Fruit fly (Drosophila melanogaster): ENCODE results near the gene Cpr65Ay.

Gene Cpr65Ay

DNA sequence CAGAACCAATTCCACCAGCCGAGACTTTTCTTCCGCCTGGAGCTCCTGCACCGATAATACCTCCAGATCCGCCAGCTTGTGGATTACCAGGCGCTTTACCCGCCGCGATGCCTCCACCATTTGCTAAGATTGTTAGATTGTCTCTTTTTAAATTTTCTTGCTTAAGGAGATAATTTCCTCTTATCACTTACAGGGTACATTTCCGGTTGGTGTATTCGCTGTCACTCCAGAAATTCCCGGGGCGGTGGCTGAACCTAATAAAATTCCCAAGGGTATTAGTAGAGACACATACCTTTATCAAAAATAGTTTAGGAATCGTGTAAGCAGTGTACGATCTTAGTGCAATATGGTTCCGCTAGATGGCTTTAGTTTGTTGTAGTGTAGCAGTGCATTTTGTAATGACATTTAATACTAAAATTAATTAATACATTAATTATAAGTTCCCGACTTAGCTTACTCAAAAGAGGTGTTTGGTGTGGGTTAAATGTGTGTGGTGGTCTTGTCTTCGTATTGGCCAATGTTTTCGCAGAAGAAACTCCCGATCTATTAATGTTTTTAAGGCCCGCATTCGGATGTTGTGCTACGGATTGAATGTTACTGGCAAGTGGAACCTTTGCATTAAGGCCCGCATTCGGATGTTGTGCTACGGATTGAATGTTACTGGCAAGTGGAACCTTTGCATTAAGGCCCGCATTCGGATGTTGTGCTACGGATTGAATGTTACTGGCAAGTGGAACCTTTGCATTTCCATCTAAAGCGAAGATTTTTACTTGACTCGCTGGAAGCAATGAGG lies 33.6 kb downstream of the Cpr65Ay start (continued):
- peak; percentile 41 for TF ChIP-seq jing (GFP tag; optimal IDR thresholded peaks at IDR 0.05)
- no peak for TF ChIP-seq ato (GFP tag; IDR thresholded peaks at IDR 0.05; ENCODE audit: partially characterized antibody)
- TF ChIP-seq tll (GFP tag; optimal IDR thresholded peaks at IDR 0.05), result peak in 1 of 2 experiments; percentile 81
- TF ChIP-seq sd (tag; optimal IDR thresholded peaks at IDR 0.05), result peak; percentile 10
- peak; percentile 2 for TF ChIP-seq slou (GFP tag; optimal IDR thresholded peaks at IDR 0.05)
- TF ChIP-seq Ada2b (GFP tag; IDR thresholded peaks at IDR 0.05), result peak; percentile 69; the same call in 1 of the 2 replicates
- peak; percentile 5 for TF ChIP-seq Abd-B (GFP tag; optimal IDR thresholded peaks at IDR 0.05)
- peak; percentile 59 for TF ChIP-seq CG8089 (GFP tag; optimal IDR thresholded peaks at IDR 0.05)
- peak; percentile 82 for TF ChIP-seq eyg (GFP tag; optimal IDR thresholded peaks at IDR 0.05)
- no peak for TF ChIP-seq hth (optimal IDR thresholded peaks at IDR 0.05)
- TF ChIP-seq Antp (GFP tag; optimal IDR thresholded peaks at IDR 0.05), result peak; percentile 50
- peak; percentile 16 for TF ChIP-seq CG12299 (tag; optimal IDR thresholded peaks at IDR 0.05)
- TF ChIP-seq CG12391 (tag; optimal IDR thresholded peaks at IDR 0.05), result peak; percentile 56
- peak; percentile 71 for TF ChIP-seq CG9727 (GFP tag; optimal IDR thresholded peaks at IDR 0.05)
- TF ChIP-seq pfk (GFP tag; optimal IDR thresholded peaks at IDR 0.05), result peak; percentile 60
- TF ChIP-seq CG2129 (GFP tag; IDR thresholded peaks at IDR 0.05; ENCODE audit: partially characterized antibody), result no peak
- TF ChIP-seq Asciz (GFP tag; optimal IDR thresholded peaks at IDR 0.05), result peak; percentile 83
- peak; percentile 97 for TF ChIP-seq CG30020 (tag; optimal IDR thresholded peaks at IDR 0.05)
- TF ChIP-seq Dfd (GFP tag; optimal IDR thresholded peaks at IDR 0.05), result peak in 1 of 2 experiments; percentile 83
- peak; percentile 87 for TF ChIP-seq HHEX (GFP tag; optimal IDR thresholded peaks at IDR 0.05)
- TF ChIP-seq rib (GFP tag; IDR thresholded peaks at IDR 0.05), result no peak
- TF ChIP-seq CG14050 (GFP tag; IDR thresholded peaks at IDR 0.05), result peak; percentile 79
- TF ChIP-seq CG8924 (tag; optimal IDR thresholded peaks at IDR 0.05), result no peak
- peak; percentile 18; the same call in 1 of the 2 replicates for TF ChIP-seq wor (GFP tag; IDR thresholded peaks at IDR 0.05)
- TF ChIP-seq CG18476 (GFP tag; optimal IDR thresholded peaks at IDR 0.05), result peak; percentile 8
- TF ChIP-seq B-H1 (GFP tag; IDR thresholded peaks at IDR 0.05), result peak; percentile 70; the same call in 2 of the 3 replicates
- peak; percentile 77 for TF ChIP-seq schlank (tag; optimal IDR thresholded peaks at IDR 0.05)

DNA sequence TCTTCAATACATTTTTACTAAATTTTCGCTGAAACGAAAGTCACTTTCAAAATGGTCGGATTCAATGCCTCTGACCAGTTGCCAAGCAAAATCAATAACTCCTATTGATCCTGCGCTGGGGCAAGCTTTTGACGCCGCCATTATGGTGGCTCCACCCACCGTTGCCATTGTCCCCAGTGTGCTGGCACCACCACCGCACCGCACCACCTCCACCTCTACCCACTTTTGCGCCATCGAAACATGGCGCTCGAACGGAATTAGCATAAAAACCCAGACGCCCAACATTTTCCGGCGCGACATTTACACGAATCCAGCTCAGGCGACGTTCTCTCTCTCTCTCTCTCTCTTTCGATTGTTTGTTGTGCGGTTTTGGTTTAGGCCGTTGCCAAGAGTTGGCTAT lies 41.5 kb downstream of the Cpr65Ay start:
- TF ChIP-seq NfI (GFP tag; optimal IDR thresholded peaks at IDR 0.05) (no peak), Dfd (GFP tag; optimal IDR thresholded peaks at IDR 0.05) (no peak), Elba2 (GFP tag; optimal IDR thresholded peaks at IDR 0.05) (no peak), toy (GFP tag; IDR thresholded peaks at IDR 0.05) (no peak), crol (GFP tag; IDR thresholded peaks at IDR 0.05) (peak; percentile 64), klu (GFP tag; IDR thresholded peaks at IDR 0.05) (no peak), vvl (GFP tag; IDR thresholded peaks at IDR 0.05) (peak; percentile 56; the same call in 1 of the 2 replicates), CG11247 (GFP tag; IDR thresholded peaks at IDR 0.05) (no peak), CG17385 (GFP tag; optimal IDR thresholded peaks at IDR 0.05) (no peak), Nf-YB (GFP tag; optimal IDR thresholded peaks at IDR 0.05) (peak; percentile 69), HLHmδ (GFP tag; optimal IDR thresholded peaks at IDR 0.05) (no peak), Nf-YC (tag; optimal IDR thresholded peaks at IDR 0.05) (peak; percentile 82), onecut (GFP tag; IDR thresholded peaks at IDR 0.05) (peak; percentile 83), hkb (optimal IDR thresholded peaks at IDR 0.05) (no peak), hkb (GFP tag; IDR thresholded peaks at IDR 0.05) (no peak), ewg (GFP tag; optimal IDR thresholded peaks at IDR 0.05) (peak; percentile 35), Ssrp (tag; optimal IDR thresholded peaks at IDR 0.05) (no peak), CG7987 (GFP tag; optimal IDR thresholded peaks at IDR 0.05) (no peak), Ets65A (GFP tag) (peak; percentile 71), vnd (GFP tag; IDR thresholded peaks at IDR 0.05; ENCODE audit: partially characterized antibody) (no peak), Vsx1 (GFP tag; optimal IDR thresholded peaks at IDR 0.05) (no peak), Dp (GFP tag; optimal IDR thresholded peaks at IDR 0.05) (no peak)
